Fruit fly (Drosophila melanogaster) whole organism, embryonic: ENCODE measurements around the gene CG42835.

Experiments
- Abd-B ChIP-seq: fragments of 200-800 bp; sonication (Bioruptor generic); optimal IDR thresholded peaks from 2 replicates; lab custom pipeline; 2018; ENCODE audit warnings: missing biosample characterization, mild to moderate bottlenecking, missing genetic modification characterization, moderate library complexity
- Ada2b ChIP-seq: fragments of 200-800 bp; sonication (Bioruptor generic); IDR thresholded peaks from 2 replicates; pipeline ENCODE4 v1.3.6; 2022; ENCODE audit warnings: missing biosample characterization, missing genetic modification characterization
- Atf-2 ChIP-seq: fragments of 200-800 bp; sonication (Bioruptor generic); optimal IDR thresholded peaks from 2 replicates; lab custom pipeline; 2016; ENCODE audit warnings: missing biosample characterization, missing genetic modification characterization
- CG10366 ChIP-seq: fragments of 200-800 bp; sonication (Bioruptor generic); IDR thresholded peaks from 2 replicates; pipeline ENCODE4 v1.3.6; 2022; ENCODE audit warnings: missing biosample characterization, missing genetic modification characterization
- CG11085 ChIP-seq: fragments of 200-800 bp; sonication (Bioruptor generic); IDR thresholded peaks from 2 replicates; pipeline ENCODE4 v1.3.6; 2022; ENCODE audit warnings: missing biosample characterization, missing genetic modification characterization
- CG11398 ChIP-seq: fragments of 200-800 bp; sonication (Bioruptor generic); optimal IDR thresholded peaks from 2 replicates; lab custom pipeline; 2016; ENCODE audit warnings: missing biosample characterization, missing genetic modification characterization
- CG11456 ChIP-seq: fragments of 200-800 bp; sonication (Bioruptor generic); IDR thresholded peaks from 3 replicates; pipeline ENCODE4 v1.3.6; 2022; ENCODE audit warnings: missing biosample characterization, missing genetic modification characterization
- CG11560 ChIP-seq: fragments of 200-800 bp; sonication (Bioruptor generic); IDR thresholded peaks from 3 replicates; pipeline ENCODE4 v1.3.6; 2022; ENCODE audit warnings: missing biosample characterization, missing genetic modification characterization
- CG1233 ChIP-seq: fragments of 200-800 bp; sonication (Bioruptor generic); optimal IDR thresholded peaks from 4 replicates; lab custom pipeline; 2018; ENCODE audit warnings: missing biosample characterization, mild to moderate bottlenecking, missing genetic modification characterization
- CG12744 ChIP-seq: fragments of 200-800 bp; sonication (Bioruptor generic); optimal IDR thresholded peaks from 2 replicates; lab custom pipeline; 2016; ENCODE audit warnings: missing biosample characterization, missing genetic modification characterization
- CG15479 ChIP-seq: fragments of 200-800 bp; sonication (Bioruptor generic); optimal IDR thresholded peaks from 3 replicates; lab custom pipeline; 2019; ENCODE audit warnings: missing biosample characterization, mild to moderate bottlenecking, missing genetic modification characterization, moderate library complexity
- CG15696 ChIP-seq: fragments of 200-800 bp; sonication (Bioruptor generic); optimal IDR thresholded peaks from 2 replicates; lab custom pipeline; 2019; ENCODE audit warnings: missing biosample characterization, mild to moderate bottlenecking, missing genetic modification characterization, moderate library complexity
- CG2116 ChIP-seq: fragments of 200-800 bp; sonication (Bioruptor generic); optimal IDR thresholded peaks from 3 replicates; lab custom pipeline; 2018; ENCODE audit warnings: missing biosample characterization, mild to moderate bottlenecking, missing genetic modification characterization
- CG30020 ChIP-seq: fragments of 200-800 bp; optimal IDR thresholded peaks from 2 replicates; lab custom pipeline; 2019; ENCODE audit warnings: missing biosample characterization, mild to moderate bottlenecking, missing genetic modification characterization, moderate library complexity
- CG30403 ChIP-seq: fragments of 200-800 bp; sonication (Bioruptor generic); optimal IDR thresholded peaks from 3 replicates; lab custom pipeline; 2016; ENCODE audit warnings: missing biosample characterization, missing genetic modification characterization
- CG31224 ChIP-seq: fragments of 200-800 bp; sonication (Bioruptor generic); IDR thresholded peaks from 2 replicates; pipeline ENCODE4 v1.3.6; 2022; ENCODE audit warnings: missing biosample characterization, missing genetic modification characterization
- CG33557 ChIP-seq: fragments of 200-800 bp; sonication (Bioruptor generic); optimal IDR thresholded peaks from 2 replicates; lab custom pipeline; 2019; ENCODE audit warnings: missing biosample characterization, mild to moderate bottlenecking, missing genetic modification characterization, moderate library complexity
- CG43689 ChIP-seq: fragments of 200-800 bp; sonication (Bioruptor generic); IDR thresholded peaks from 2 replicates; pipeline ENCODE4 v1.3.6; 2022; ENCODE audit warnings: missing biosample characterization, missing genetic modification characterization
- CG4424 ChIP-seq: fragments of 200-800 bp; sonication (Bioruptor generic); optimal IDR thresholded peaks from 3 replicates; lab custom pipeline; 2016; ENCODE audit warnings: missing biosample characterization, missing genetic modification characterization
- CG6654 ChIP-seq: fragments of 200-800 bp; sonication (Bioruptor generic); optimal IDR thresholded peaks from 2 replicates; lab custom pipeline; 2017; ENCODE audit warnings: missing biosample characterization, mild to moderate bottlenecking, missing genetic modification characterization
- CG6791 ChIP-seq: fragments of 200-800 bp; sonication (Bioruptor generic); IDR thresholded peaks from 3 replicates; pipeline ENCODE4 v1.3.6; 2022; ENCODE audit warnings: missing biosample characterization, missing genetic modification characterization; ENCODE audit not compliant: partially characterized antibody
- CG7987 ChIP-seq: fragments of 200-800 bp; sonication (Bioruptor generic); optimal IDR thresholded peaks from 2 replicates; lab custom pipeline; 2018; ENCODE audit warnings: missing biosample characterization, mild to moderate bottlenecking, missing genetic modification characterization, moderate library complexity
- CG8089 ChIP-seq: fragments of 200-800 bp; sonication (Bioruptor generic); optimal IDR thresholded peaks from 3 replicates; lab custom pipeline; 2016; ENCODE audit warnings: missing biosample characterization, missing genetic modification characterization
- CG8281 ChIP-seq: fragments of 200-800 bp; sonication (Bioruptor generic); optimal IDR thresholded peaks from 2 replicates; lab custom pipeline; 2018; ENCODE audit warnings: missing biosample characterization, mild to moderate bottlenecking, missing genetic modification characterization, moderate library complexity
- CG8765 ChIP-seq: fragments of 200-800 bp; sonication (Bioruptor generic); IDR thresholded peaks from 2 replicates; pipeline ENCODE4 v1.3.6; 2022; ENCODE audit warnings: missing biosample characterization, missing genetic modification characterization
- Camta ChIP-seq: fragments of 200-800 bp; sonication (Bioruptor generic); optimal IDR thresholded peaks from 2 replicates; lab custom pipeline; 2016; ENCODE audit warnings: missing biosample characterization, missing genetic modification characterization
- Dip3 ChIP-seq: fragments of 200-800 bp; sonication (Bioruptor generic); optimal IDR thresholded peaks from 3 replicates; lab custom pipeline; 2016; ENCODE audit warnings: missing biosample characterization, missing genetic modification characterization
- Fer1 ChIP-seq: fragments of 200-800 bp; sonication (Bioruptor generic); optimal IDR thresholded peaks from 2 replicates; lab custom pipeline; 2017; ENCODE audit warnings: missing biosample characterization, mild to moderate bottlenecking, missing genetic modification characterization
- H15 ChIP-seq: fragments of 200-800 bp; sonication (Bioruptor generic); IDR thresholded peaks from 3 replicates; pipeline ENCODE4 v1.3.6; 2022; ENCODE audit warnings: missing biosample characterization, missing genetic modification characterization
- HmgD ChIP-seq: fragments of 200-800 bp; sonication (Bioruptor generic); optimal IDR thresholded peaks from 3 replicates; lab custom pipeline; 2016; ENCODE audit warnings: missing biosample characterization, missing genetic modification characterization
- MESR4 ChIP-seq: fragments of 200-800 bp; sonication (Bioruptor generic); optimal IDR thresholded peaks from 2 replicates; lab custom pipeline; 2018; ENCODE audit warnings: missing biosample characterization, mild to moderate bottlenecking, missing genetic modification characterization, moderate library complexity
- Myb ChIP-seq: fragments of 200-800 bp; sonication (Bioruptor generic); optimal IDR thresholded peaks from 2 replicates; lab custom pipeline; 2016; ENCODE audit warnings: missing biosample characterization, missing genetic modification characterization
- Optix ChIP-seq: fragments of 200-800 bp; sonication (Bioruptor generic); IDR thresholded peaks from 3 replicates; pipeline ENCODE4 v1.3.6; 2022; ENCODE audit warnings: missing biosample characterization, missing genetic modification characterization
- Sox102F ChIP-seq: fragments of 200-800 bp; sonication (Bioruptor generic); optimal IDR thresholded peaks from 2 replicates; lab custom pipeline; 2018; ENCODE audit warnings: missing biosample characterization, mild to moderate bottlenecking, missing genetic modification characterization, moderate library complexity
- al ChIP-seq: fragments of 200-800 bp; sonication (Bioruptor generic); IDR thresholded peaks from 2 replicates; pipeline ENCODE4 v1.3.6; 2022; ENCODE audit warnings: missing biosample characterization, missing genetic modification characterization
- btn ChIP-seq: fragments of 200-800 bp; sonication (Bioruptor generic); optimal IDR thresholded peaks from 2 replicates; lab custom pipeline; 2016; ENCODE audit warnings: missing biosample characterization, missing genetic modification characterization
- crc ChIP-seq: fragments of 200-800 bp; sonication (Bioruptor generic); optimal IDR thresholded peaks from 2 replicates; lab custom pipeline; 2016; ENCODE audit warnings: missing biosample characterization, missing genetic modification characterization
- esg ChIP-seq: fragments of 200-800 bp; sonication (Bioruptor generic); conservative IDR thresholded peaks from 2 replicates; pipeline ENCODE4 v1.3.6; 2022; ENCODE audit warnings: missing biosample characterization, missing genetic modification characterization
- ewg ChIP-seq: fragments of 200-800 bp; sonication (Bioruptor generic); optimal IDR thresholded peaks from 3 replicates; lab custom pipeline; 2017; ENCODE audit warnings: mild to moderate bottlenecking, missing biosample characterization, missing genetic modification reagents, missing genetic modification characterization
- eyg ChIP-seq: fragments of 200-800 bp; sonication (Bioruptor generic); optimal IDR thresholded peaks from 3 replicates; lab custom pipeline; 2016; ENCODE audit warnings: missing biosample characterization, missing genetic modification characterization
- gro ChIP-seq: fragments of 200-800 bp; sonication (Bioruptor generic); optimal IDR thresholded peaks from 2 replicates; lab custom pipeline; 2016; ENCODE audit warnings: missing biosample characterization, missing genetic modification characterization
- lab ChIP-seq: fragments of 200-800 bp; sonication (Bioruptor generic); optimal IDR thresholded peaks from 3 replicates; lab custom pipeline; 2017; ENCODE audit warnings: missing biosample characterization, missing genetic modification characterization, mild to moderate bottlenecking, moderate library complexity, missing genetic modification reagents
- mirr ChIP-seq: fragments of 200-800 bp; sonication (Bioruptor generic); optimal IDR thresholded peaks from 3 replicates; lab custom pipeline; 2018; ENCODE audit warnings: missing biosample characterization, mild to moderate bottlenecking, missing genetic modification characterization
- p53 ChIP-seq: fragments of 200-800 bp; sonication (Bioruptor generic); optimal IDR thresholded peaks from 2 replicates; lab custom pipeline; 2016; ENCODE audit warnings: missing biosample characterization, missing genetic modification characterization
- schlank ChIP-seq: fragments of 200-800 bp; sonication (Bioruptor generic); optimal IDR thresholded peaks from 2 replicates; lab custom pipeline; 2018; ENCODE audit warnings: missing biosample characterization, mild to moderate bottlenecking, missing genetic modification characterization
- sens ChIP-seq: fragments of 200-800 bp; sonication (Bioruptor generic); peaks from one replicate; lab custom pipeline; 2016; ENCODE audit warnings: missing biosample characterization, missing genetic modification characterization
- stwl ChIP-seq: fragments of 200-800 bp; sonication (Bioruptor generic); optimal IDR thresholded peaks from 3 replicates; lab custom pipeline; 2018; ENCODE audit warnings: missing biosample characterization, mild to moderate bottlenecking, missing genetic modification characterization, moderate library complexity
- zen2 ChIP-seq: fragments of 200-800 bp; sonication (Bioruptor generic); IDR thresholded peaks from 3 replicates; pipeline ENCODE4 v1.3.6; 2022; ENCODE audit warnings: missing biosample characterization, missing genetic modification characterization; ENCODE audit not compliant: partially characterized antibody
- zf30C ChIP-seq: fragments of 200-800 bp; sonication (Bioruptor generic); optimal IDR thresholded peaks from 3 replicates; lab custom pipeline; 2018; ENCODE audit warnings: missing biosample characterization, mild to moderate bottlenecking, missing genetic modification characterization

The CG42835 gene

DNA sequence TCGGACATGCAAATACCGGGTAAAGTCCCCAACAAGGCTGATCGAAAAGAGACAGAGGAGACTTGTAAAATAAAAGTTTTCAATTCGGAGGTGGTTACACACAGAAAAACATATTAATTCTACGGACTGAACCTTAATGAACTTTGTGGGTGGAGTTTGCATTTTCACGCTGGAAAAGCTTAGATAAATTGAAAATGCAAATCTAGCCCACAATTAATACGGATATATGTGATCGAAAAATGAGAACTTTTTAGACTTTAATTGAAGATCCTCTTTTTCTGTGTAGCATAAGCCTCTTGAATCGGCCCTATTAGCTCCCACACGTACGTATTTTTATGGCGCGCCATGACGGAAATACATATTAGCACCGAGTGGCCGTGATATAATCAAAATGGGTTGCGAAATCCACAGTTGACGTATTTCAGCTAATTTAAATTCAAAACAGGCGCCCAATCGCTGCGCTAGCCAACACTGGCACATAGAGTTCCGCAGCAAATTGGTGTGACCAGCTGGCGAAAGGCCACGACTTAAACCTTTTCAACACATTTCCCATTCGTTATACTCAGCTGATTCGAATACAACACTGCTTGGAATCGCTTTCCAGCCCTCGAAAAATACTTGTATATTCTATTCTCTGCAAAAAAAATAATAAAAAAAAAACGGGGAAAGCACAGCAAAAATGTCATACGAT, 35.0 kb upstream of the CG42835 start (continued):
- TF ChIP-seq Ada2b (GFP tag; lab: Robert Waterston, UW) (peak; percentile 72), CG15696 (peak; percentile 0), H15 (GFP tag; lab: Robert Waterston, UW) (peak; percentile 43; the same call in 1 of the 3 replicates), CG15479 (GFP tag; lab: Kevin White, UChicago) (no peak), CG11456 (peak; percentile 77; the same call in 2 of the 3 replicates), MESR4 (GFP tag; lab: Kevin White, UChicago) (peak; percentile 71), CG1233 (GFP tag; lab: Kevin White, UChicago) (peak; percentile 9), al (GFP tag; lab: Robert Waterston, UW) (no peak), CG6654 (GFP tag; lab: Kevin White, UChicago) (no peak), CG12744 (peak; percentile 49), mirr (GFP tag; lab: Kevin White, UChicago) (peak; percentile 24), CG8765 (0 out of 2 replicates have a peak, but pooled peaks have one; percentile 9), Optix (0 out of 3 replicates have a peak, but pooled peaks have one; percentile 24), gro (GFP tag; lab: Kevin White, UChicago) (peak; percentile 53), p53 (GFP tag; lab: Kevin White, UChicago) (peak; percentile 40), CG11398 (GFP tag; lab: Kevin White, UChicago) (peak; percentile 16), eyg (GFP tag; lab: Kevin White, UChicago) (no peak), CG30020 (tag; lab: Kevin White, UChicago) (peak; percentile 31), CG2116 (GFP tag; lab: Kevin White, UChicago) (peak; percentile 99), CG30403 (GFP tag; lab: Kevin White, UChicago) (peak; percentile 61), Camta (GFP tag; lab: Kevin White, UChicago) (peak; percentile 44), CG4424 (GFP tag; lab: Kevin White, UChicago) (peak; percentile 22), CG7987 (GFP tag; lab: Kevin White, UChicago) (peak; percentile 65), Fer1 (GFP tag; lab: Kevin White, UChicago) (peak; percentile 55), zen2 (no peak), Dip3 (GFP tag; lab: Kevin White, UChicago) (peak; percentile 32), CG31224 (GFP tag; lab: Robert Waterston, UW) (no peak), CG11560 (tag; lab: Robert Waterston, UW) (no peak), zf30C (GFP tag; lab: Kevin White, UChicago) (no peak), HmgD (peak; percentile 37), CG10366 (GFP tag; lab: Robert Waterston, UW) (peak; percentile 46; the same call in 1 of the 2 replicates), Myb (GFP tag; lab: Kevin White, UChicago) (peak; percentile 81), CG6791 (GFP tag; lab: Robert Waterston, UW) (peak; percentile 60; the same call in 1 of the 3 replicates), lab (GFP tag; lab: Kevin White, UChicago) (peak; percentile 76), Atf-2 (GFP tag; lab: Kevin White, UChicago) (peak; percentile 34), CG33557 (GFP tag; lab: Kevin White, UChicago) (peak; percentile 8), Sox102F (GFP tag; lab: Kevin White, UChicago) (peak; percentile 44), CG8089 (GFP tag; lab: Kevin White, UChicago) (peak; percentile 16), ewg (GFP tag; lab: Kevin White, UChicago) (peak; percentile 44), schlank (tag; lab: Kevin White, UChicago) (peak; percentile 5), CG8281 (tag; lab: Kevin White, UChicago) (no peak), stwl (tag; lab: Kevin White, UChicago) (peak; percentile 97), CG43689 (GFP tag; lab: Robert Waterston, UW) (no peak), crc (GFP tag; lab: Kevin White, UChicago) (peak; percentile 38), Abd-B (GFP tag; lab: Kevin White, UChicago) (no peak), CG11085 (no peak), sens (peak; percentile 90), btn (GFP tag; lab: Kevin White, UChicago) (no peak), esg (GFP tag; lab: Robert Waterston, UW) (peak; percentile 48; the same call in 1 of the 2 replicates)
